Worm (Caenorhabditis elegans): Measurements from ENCODE around the gene str-73.
"Not testable (repeated sequence)": the region's sequence is repeated elsewhere in the genome, so short reads cannot be mapped to it uniquely, and the experiment has no call there.

The str-73 gene

DNA sequence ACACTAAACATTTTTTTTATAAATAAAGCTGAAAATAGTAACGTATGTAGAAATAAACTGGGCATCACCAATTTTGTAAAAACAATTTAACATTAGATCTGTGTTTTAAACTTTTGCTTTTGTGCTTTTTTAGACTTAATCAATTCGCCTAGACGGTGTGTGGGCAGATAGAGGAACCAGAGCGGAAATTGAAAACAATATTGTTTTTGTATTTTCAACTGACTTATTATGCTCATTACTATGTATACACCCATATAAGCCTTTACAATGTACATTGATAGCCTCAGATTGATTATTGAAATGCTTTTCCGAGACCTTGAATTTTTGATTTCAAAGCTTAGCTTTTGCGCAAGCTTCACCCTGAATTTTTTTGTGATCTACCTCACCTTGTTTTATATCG is at the start of gene str-73:
Gene str-73 (plus strand): TSS at position 301 of the 400 bp plus-strand sequence.
- TF ChIP-seq ztf-6 (GFP tag; IDR thresholded peaks at IDR 0.05) (no peak), snpc-1.1 (tag; optimal IDR thresholded peaks at IDR 0.05; ENCODE audit: insufficient read depth) (no peak), F39B2.1 (GFP tag; IDR thresholded peaks at IDR 0.05) (no peak), F49E8.2 (tag; optimal IDR thresholded peaks at IDR 0.05; ENCODE audit: insufficient read depth) (no peak), gei-17 (GFP tag; optimal IDR thresholded peaks at IDR 0.05) (no peak), ztf-25 (GFP tag; IDR thresholded peaks at IDR 0.05) (no peak), B0035.1 (tag; optimal IDR thresholded peaks at IDR 0.05) (no peak), attf-3 (GFP tag; conservative IDR thresholded peaks at IDR 0.05) (no peak), Y53F4B.3 (GFP tag; IDR thresholded peaks at IDR 0.05) (no peak), fkh-3 (tag; optimal IDR thresholded peaks at IDR 0.05) (no peak), ztf-22 (GFP tag; optimal IDR thresholded peaks at IDR 0.05) (no peak), nhr-27 (tag; optimal IDR thresholded peaks at IDR 0.05) (no peak), dox-1 (GFP tag; IDR thresholded peaks at IDR 0.05) (no peak), zfh-2 (GFP tag; conservative IDR thresholded peaks at IDR 0.05) (no peak), ceh-79 (tag; optimal IDR thresholded peaks at IDR 0.05) (no peak), athp-1 (tag; optimal IDR thresholded peaks at IDR 0.05) (no peak), rpc-1 (optimal IDR thresholded peaks at IDR 0.05) (no peak), rpc-1 (tag; optimal IDR thresholded peaks at IDR 0.05) (no peak)

DNA sequence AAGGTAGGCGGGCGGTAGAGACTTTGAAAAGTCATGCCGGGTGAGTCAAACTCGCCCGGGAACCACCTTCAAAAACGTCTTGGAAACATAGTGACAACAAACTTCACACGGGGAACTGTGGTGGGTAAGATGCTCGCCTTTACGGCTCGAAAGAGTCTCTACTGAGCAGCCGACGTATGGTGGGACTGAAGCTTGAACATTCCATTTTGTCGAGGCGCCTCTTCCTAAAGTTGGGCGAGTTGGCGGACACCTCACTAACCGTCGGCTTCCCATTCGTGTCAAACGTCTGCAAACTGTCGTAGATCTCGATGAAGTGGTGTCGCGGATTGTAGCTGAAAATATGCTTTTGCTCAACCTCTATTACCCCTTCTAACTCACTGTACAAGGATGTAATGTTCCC is 47.1 kb upstream of the str-73 start:
- TF ChIP-seq xnd-1 (tag; optimal IDR thresholded peaks at IDR 0.05) (no peak), F22D6.2 (tag; optimal IDR thresholded peaks at IDR 0.05) (no peak), B0019.2 (GFP tag; conservative IDR thresholded peaks at IDR 0.05) (no peak), pbrm-1 (GFP tag; IDR thresholded peaks at IDR 0.05) (no peak), madf-6 (GFP tag; IDR thresholded peaks at IDR 0.05) (no peak), egl-18 (GFP tag; IDR thresholded peaks at IDR 0.05) (no peak), ztf-6 (GFP tag; IDR thresholded peaks at IDR 0.05) (no peak), mes-4 (tag; optimal IDR thresholded peaks at IDR 0.05) (no peak), bed-2 (GFP tag; IDR thresholded peaks at IDR 0.05) (no peak), Y53G8AR.9 (GFP tag; conservative IDR thresholded peaks at IDR 0.05) (no peak), Y79H2A.3 (GFP tag; conservative IDR thresholded peaks at IDR 0.05) (no peak), C17E4.6 (GFP tag; IDR thresholded peaks at IDR 0.05) (no peak), madf-10 (tag; optimal IDR thresholded peaks at IDR 0.05) (no peak), F23B12.7 (tag; optimal IDR thresholded peaks at IDR 0.05; ENCODE audit: insufficient read depth) (no peak)

- not testable (repeated sequence) for TF ChIP-seq snpc-1.1 (tag; optimal IDR thresholded peaks at IDR 0.05; ENCODE audit: insufficient read depth); lag-1 (GFP tag; IDR thresholded peaks at IDR 0.05); nfyb-1 (GFP tag; IDR thresholded peaks at IDR 0.05)
Observed at ce11 chrV:16383729-16384128, 46.3 kb upstream of the str-73 start, which contains the start of gene F13A7.7. Gene F13A7.7, minus strand, starts transcription at chrV:16383829.

ce11 chrV:16388268-16388667 is 41.8 kb upstream of the str-73 start, which contains the start of gene sri-65:
Gene sri-65, minus strand, starts transcription at chrV:16388368.
- TF ChIP-seq mxl-1 (tag; optimal IDR thresholded peaks at IDR 0.05): no peak
- no peak for TF ChIP-seq nhr-80 (tag; optimal IDR thresholded peaks at IDR 0.05)
- no peak for TF ChIP-seq dox-1 (GFP tag; IDR thresholded peaks at IDR 0.05)
- TF ChIP-seq nhr-120 (GFP tag; IDR thresholded peaks at IDR 0.05): no peak
- TF ChIP-seq hsf-1 (GFP tag; IDR thresholded peaks at IDR 0.05): no peak
- no peak for TF ChIP-seq Y79H2A.3 (GFP tag; conservative IDR thresholded peaks at IDR 0.05)
- TF ChIP-seq Y95B8A.8 (GFP tag; IDR thresholded peaks at IDR 0.05): no peak
- no peak for TF ChIP-seq atf-7 (tag; optimal IDR thresholded peaks at IDR 0.05)
- TF ChIP-seq F10E7.11 (tag; optimal IDR thresholded peaks at IDR 0.05): no peak
- TF ChIP-seq egl-18 (GFP tag; IDR thresholded peaks at IDR 0.05): no peak
- no peak for TF ChIP-seq F37B4.10 (GFP tag; IDR thresholded peaks at IDR 0.05)
- no peak for TF ChIP-seq ztf-22 (GFP tag; optimal IDR thresholded peaks at IDR 0.05)
- TF ChIP-seq ama-1 (optimal IDR thresholded peaks at IDR 0.05): no peak
- no peak for TF ChIP-seq ama-1 (GFP tag; optimal IDR thresholded peaks at IDR 0.05)
- TF ChIP-seq B0261.1 (tag; optimal IDR thresholded peaks at IDR 0.05): no peak
- TF ChIP-seq ztf-18 (tag; optimal IDR thresholded peaks at IDR 0.05): no peak
- TF ChIP-seq unc-130 (GFP tag; optimal IDR thresholded peaks at IDR 0.05): no peak
- TF ChIP-seq lin-40 (tag; optimal IDR thresholded peaks at IDR 0.05): no peak
- TF ChIP-seq lag-1 (GFP tag; IDR thresholded peaks at IDR 0.05): no peak
- TF ChIP-seq snpc-1.1 (tag; optimal IDR thresholded peaks at IDR 0.05; ENCODE audit: insufficient read depth): no peak
